Fruit fly (Drosophila melanogaster) S2 (cell line): ENCODE measurements around the gene CG15014.

Experiments
- CG8478 ChIP-seq: fragments of >200 bp; optimal IDR thresholded peaks from 2 replicates; lab custom pipeline; 2018
- CTCF ChIP-seq, 2 experiments: fragments of >200 bp; optimal IDR thresholded peaks; 2 replicates each; lab custom pipeline; 2018

CG15014 gene

DNA sequence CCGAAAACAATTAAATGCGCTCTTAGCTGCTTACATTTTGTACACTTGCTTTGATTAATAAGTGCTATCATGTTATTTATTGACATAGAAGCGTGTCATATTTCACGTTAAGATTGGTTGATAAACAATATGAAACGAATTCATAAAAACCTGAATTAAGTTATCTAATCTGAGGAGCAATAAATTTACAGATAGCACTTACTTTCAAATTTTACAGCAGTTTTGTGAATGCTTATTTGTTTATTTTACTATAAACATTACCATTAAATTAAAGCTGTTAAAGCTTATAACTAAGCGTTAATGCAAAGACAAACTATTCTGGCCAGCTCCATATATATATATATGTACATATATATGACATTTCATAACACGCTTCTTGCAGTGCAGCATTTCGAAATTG is 20.0 kb downstream of the CG15014 start:
- TF ChIP-seq CG8478 (no peak), CTCF (optimal IDR thresholded peaks at IDR 0.05; lab: Kevin White, UChicago) (no peak)

DNA sequence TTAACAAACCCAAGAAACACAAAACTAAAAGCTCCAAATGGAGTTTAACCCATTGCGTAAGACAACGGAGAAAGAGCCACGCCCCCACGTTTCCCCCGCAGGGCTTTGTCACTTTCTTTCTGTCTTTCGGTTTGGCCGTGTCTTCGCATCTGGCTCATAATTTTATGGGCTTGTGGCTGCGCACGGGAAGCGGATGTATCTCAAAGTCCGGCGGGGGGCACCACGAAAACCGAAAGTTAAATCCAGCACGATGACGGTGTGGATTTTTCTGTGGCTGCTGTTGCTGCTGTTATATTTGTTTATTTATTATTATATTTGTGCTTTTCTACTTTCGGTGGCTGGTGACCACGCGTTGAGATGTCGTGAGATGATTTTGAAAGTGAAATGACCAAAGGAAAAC is 25.3 kb downstream of the CG15014 start:
- TF ChIP-seq CG8478 (no peak), CTCF (optimal IDR thresholded peaks at IDR 0.05; lab: Kevin White, UChicago) (no peak)

DNA sequence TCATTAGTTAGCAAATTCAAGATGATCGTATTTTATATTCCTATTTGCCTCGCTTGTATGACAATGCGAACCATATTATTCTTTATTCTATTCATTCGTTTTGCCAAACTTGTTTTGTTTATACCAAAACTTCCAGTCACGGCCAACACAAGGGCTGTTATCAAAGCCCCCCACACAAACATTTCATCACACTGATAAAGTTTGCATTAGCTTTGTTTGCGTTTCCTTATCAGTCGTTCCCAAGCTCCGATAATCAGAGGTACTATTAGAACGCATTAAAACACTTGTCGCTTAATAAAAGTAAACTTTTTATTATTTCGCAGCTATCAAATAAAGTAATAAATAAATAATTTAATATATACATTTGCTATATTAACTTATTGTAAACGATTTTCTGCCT is 28.3 kb downstream of the CG15014 start:
- TF ChIP-seq CG8478 (no peak), CTCF (optimal IDR thresholded peaks at IDR 0.05; lab: Kevin White, UChicago) (no peak)

DNA sequence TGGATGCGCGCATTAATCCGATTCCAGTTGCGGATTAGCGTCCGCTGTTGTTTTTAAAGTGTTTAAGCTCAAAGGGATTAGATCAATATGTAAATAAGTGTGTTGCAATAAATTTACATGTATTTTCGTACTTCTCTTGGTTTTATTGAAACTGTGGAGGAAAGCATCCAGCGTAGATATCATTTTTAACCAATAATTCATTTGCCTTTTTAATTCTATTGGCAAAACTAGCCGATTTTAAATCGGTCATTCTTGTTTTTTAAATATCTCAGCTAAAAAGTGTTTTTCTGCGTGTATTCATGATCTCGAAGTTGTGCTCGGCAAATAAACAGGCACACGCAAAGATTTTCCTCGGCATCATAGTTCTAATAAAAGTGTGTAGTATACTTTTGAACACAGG is 28.8 kb downstream of the CG15014 start:
- TF ChIP-seq CTCF (optimal IDR thresholded peaks at IDR 0.05; lab: Kevin White, UChicago) (no peak), CG8478 (no peak)

DNA sequence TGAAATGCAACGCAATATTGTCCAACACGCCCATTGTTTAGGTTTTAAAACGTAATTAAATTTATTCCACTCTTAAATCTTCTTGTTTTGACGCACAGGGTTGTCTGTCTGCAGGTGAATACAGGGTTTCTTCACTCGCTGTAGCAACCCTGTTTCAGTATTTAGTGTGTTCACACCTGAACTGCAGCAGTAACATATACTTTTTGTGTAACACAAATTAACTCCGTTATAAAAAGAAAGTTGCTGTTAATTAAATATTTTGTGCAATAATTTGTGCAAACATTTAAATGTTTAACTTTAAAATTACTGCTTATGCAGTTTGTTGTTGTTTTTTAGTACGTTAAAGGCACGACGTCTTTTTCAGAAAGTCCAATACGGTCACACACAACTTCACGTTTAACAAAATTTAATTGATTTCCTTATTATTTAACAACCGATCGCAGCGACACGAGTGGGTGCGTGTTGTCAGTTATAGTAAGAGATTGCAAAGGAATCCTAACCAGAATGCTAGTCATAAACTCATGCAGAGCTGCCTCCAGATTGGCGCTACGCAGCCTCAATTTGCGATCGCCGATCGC is 29.9 kb downstream of the CG15014 start, which contains the start of the genes CG15012 and Fdx2:
Gene CG15012, minus strand, starts transcription at position 127 of the 578 bp plus-strand sequence.
Gene Fdx2, plus strand, starts transcription at position 363 of the 578 bp plus-strand sequence.
- TF ChIP-seq CG8478 (no peak), CTCF (optimal IDR thresholded peaks at IDR 0.05; lab: Kevin White, UChicago) (no peak)

- TF ChIP-seq CTCF (optimal IDR thresholded peaks at IDR 0.05; lab: Kevin White, UChicago) (no peak), CG8478 (no peak)
Observed at dm6 chr3L:4288591-4289056, 33.4 kb downstream of the CG15014 start, which contains the start of gene Hexo1. Gene Hexo1 (plus strand): TSS chr3L:4288641.

DNA sequence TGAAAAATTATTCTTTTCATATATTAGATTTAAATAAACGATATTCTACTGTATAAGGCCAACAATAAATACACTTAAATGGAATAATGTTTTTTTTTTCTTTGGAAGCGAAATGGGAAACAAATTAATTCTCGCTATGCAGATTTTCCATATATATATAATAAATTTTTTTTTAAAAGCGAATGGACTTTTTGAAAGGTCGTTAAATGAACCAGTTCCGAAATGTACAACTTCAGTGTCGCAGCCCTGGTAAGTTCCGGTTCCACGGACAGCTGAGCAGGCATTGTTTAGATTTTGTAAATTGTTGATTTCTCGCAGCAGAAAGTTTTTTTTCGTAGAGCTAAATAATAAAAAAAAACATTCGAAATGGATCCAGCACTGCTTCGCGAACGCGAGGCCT is 35.3 kb downstream of the CG15014 start, which contains the start of gene TfIIEbeta:
Gene TfIIEbeta, plus strand, starts transcription at position 255 of the 400 bp plus-strand sequence.
- TF ChIP-seq CTCF (optimal IDR thresholded peaks at IDR 0.05; lab: Kevin White, UChicago) (no peak), CG8478 (no peak)

DNA sequence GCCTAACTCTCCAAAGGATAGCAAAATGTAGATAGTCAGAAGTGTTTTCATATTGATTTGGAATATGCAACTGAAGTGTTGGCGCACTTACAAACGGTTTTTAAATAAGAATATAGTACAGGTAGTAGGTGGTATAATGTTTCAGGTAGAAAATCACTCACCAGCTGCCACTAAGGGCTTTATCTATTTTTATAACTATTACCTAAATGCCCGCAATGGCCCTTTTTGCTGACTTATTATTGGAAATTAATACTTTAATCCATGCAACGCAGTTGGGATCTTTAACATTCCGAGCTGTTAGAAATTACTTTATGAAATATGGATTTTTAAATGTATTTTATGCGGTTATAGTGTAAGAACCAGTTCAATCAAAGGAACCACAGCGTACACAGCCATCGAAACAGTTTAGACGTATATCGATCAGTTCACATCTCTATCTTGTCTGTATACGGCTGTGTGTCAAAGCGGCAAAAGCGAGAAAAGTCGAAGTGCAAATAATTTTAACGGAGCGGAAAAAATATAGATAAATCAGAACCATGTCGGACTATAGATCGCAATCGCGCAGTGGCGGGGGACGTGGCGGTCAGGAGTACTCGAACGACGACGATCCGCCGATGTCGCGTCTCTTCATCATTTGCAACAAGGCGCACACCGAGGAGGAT is 38.5 kb downstream of the CG15014 start, which contains the start of the genes srw and CG1316:
Gene srw, minus strand, starts transcription at position 51 of the 662 bp plus-strand sequence.
Gene CG1316, plus strand, starts transcription at position 424 of the 662 bp plus-strand sequence.
- TF ChIP-seq CTCF (optimal IDR thresholded peaks at IDR 0.05; lab: Kevin White, UChicago): peak in 1 of 2 experiments; percentile 12
- no peak for TF ChIP-seq CG8478

dm6 chr3L:4282627-4283026 is 39.4 kb downstream of the CG15014 start, which contains the start of gene CG11583:
Gene CG11583 (minus strand): TSS chr3L:4282817.
- TF ChIP-seq CG8478 (no peak), CTCF (optimal IDR thresholded peaks at IDR 0.05; lab: Kevin White, UChicago) (peak in 1 of 2 experiments; percentile 33)

DNA sequence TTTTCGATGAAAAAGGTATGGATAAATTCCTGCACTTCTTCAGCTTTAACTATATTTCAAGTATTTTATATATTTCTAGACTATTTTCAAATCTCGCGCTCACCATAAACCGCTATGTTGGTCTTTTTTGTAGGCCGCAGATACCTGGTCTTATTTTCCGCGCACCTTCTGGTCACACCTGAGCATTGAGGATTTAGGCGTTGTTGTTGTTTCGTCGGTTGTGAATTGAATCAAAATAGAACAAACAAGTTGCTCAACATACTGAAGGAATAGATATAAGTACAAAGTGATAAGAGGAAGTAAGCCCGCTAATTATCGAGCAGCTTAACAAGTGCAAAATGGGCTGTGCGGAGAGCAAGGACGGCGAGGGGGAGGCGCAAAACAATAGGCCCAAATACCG is 44.3 kb downstream of the CG15014 start, which contains the start of gene Ctl1:
Gene Ctl1, plus strand, starts transcription at position 167 of the 400 bp plus-strand sequence.
- TF ChIP-seq CTCF (optimal IDR thresholded peaks at IDR 0.05; lab: Kevin White, UChicago) (no peak), CG8478 (no peak)

DNA sequence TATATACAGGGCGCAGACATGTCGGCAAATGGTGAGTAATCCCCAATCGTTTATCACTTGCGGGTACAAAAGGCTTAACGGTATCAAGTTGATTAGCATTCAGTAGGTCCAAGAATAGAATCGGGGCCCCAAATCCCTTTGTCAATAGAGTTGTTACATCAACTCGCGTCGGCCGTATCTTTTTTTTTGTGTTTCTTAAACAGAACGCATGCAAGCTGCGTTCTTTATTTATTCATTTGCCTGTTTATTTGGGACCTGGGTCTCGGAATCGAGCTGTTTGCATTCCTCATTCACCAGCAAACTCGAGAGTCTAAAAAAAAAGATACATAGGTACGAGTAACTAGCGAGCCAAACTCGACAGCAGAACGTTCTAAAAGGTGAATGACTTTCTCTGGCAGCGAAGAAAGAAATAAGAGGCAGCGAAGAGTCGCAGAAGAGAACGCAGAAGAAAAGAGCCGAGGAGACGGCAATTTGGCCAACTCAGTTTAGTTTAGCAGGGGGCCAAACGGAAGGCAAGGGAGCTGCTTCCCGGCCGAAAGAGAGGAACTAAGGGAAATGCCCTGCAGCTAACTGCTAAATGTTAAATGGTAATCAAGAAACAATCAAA is 49.8 kb downstream of the CG15014 start:
- TF ChIP-seq CTCF (optimal IDR thresholded peaks at IDR 0.05; lab: Kevin White, UChicago): no peak
- no peak for TF ChIP-seq CG8478
